Fruit fly (Drosophila melanogaster): ENCODE measurements around the gene bru3.
A peak's percentile ranks its signal among the peaks of the same experiment; 100 is the strongest.

bru3 gene

DNA sequence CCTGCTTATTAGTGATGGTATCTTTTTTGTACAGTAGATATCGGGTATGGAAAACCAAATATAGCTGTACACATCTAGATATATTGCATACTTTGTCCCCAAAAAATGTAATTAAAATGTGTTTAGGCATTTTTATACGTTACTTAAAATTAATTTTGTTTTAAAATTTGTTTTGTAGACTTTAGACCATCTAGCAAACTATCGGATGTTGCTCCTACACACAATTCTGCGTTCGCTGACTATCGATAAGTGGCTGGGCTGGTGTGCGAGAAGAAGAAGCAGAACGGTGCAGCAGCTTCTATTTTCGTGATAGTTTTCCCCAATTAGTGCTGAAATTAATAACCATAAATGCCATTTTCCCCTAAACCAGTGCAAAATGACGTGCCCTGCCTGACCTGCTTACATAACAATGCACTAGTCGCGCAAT is 290.1 kb downstream of the bru3 start, which contains the start of the genes Vps36 and Liprin-beta (continued):
- TF ChIP-seq kni (GFP tag; optimal IDR thresholded peaks at IDR 0.05) (no peak), CG13287 (GFP tag; IDR thresholded peaks at IDR 0.05; ENCODE audit: partially characterized antibody) (peak; percentile 97), CG12769 (tag; optimal IDR thresholded peaks at IDR 0.05) (no peak), pros (GFP tag; optimal IDR thresholded peaks at IDR 0.05) (no peak), CG3407 (GFP tag; optimal IDR thresholded peaks at IDR 0.05) (no peak), sob (GFP tag; IDR thresholded peaks at IDR 0.05) (peak; percentile 93), CG1602 (GFP tag; optimal IDR thresholded peaks at IDR 0.05) (peak; percentile 93), CG2875 (GFP tag; optimal IDR thresholded peaks at IDR 0.05) (peak; percentile 28), CG31441 (GFP tag; IDR thresholded peaks at IDR 0.05) (no peak), Blimp-1 (GFP tag; optimal IDR thresholded peaks at IDR 0.05) (no peak), CG8944 (GFP tag; optimal IDR thresholded peaks at IDR 0.05) (peak; percentile 94), CG6254 (GFP tag; optimal IDR thresholded peaks at IDR 0.05) (no peak), Sox102F (GFP tag; optimal IDR thresholded peaks at IDR 0.05) (no peak), schlank (tag; optimal IDR thresholded peaks at IDR 0.05) (peak; percentile 56), danr (GFP tag; IDR thresholded peaks at IDR 0.05) (peak; percentile 76), otp (GFP tag; IDR thresholded peaks at IDR 0.05) (peak; percentile 60; the same call in 1 of the 3 replicates), mld (GFP tag; IDR thresholded peaks at IDR 0.05; ENCODE audit: partially characterized antibody) (peak; percentile 72; the same call in 1 of the 3 replicates), bab2 (GFP tag; optimal IDR thresholded peaks at IDR 0.05) (peak; percentile 95), maf-S (GFP tag; optimal IDR thresholded peaks at IDR 0.05) (peak; percentile 90), inv (GFP tag; IDR thresholded peaks at IDR 0.05; ENCODE audit: partially characterized antibody) (peak; percentile 97), tap (tag; optimal IDR thresholded peaks at IDR 0.05) (no peak), Nf-YA (GFP tag; IDR thresholded peaks at IDR 0.05) (peak; percentile 65), Aef1 (GFP tag; IDR thresholded peaks at IDR 0.05) (peak; percentile 93), zen2 (GFP tag; IDR thresholded peaks at IDR 0.05; ENCODE audit: partially characterized antibody) (peak; percentile 87; the same call in 2 of the 3 replicates), CHES-1-like (GFP tag; optimal IDR thresholded peaks at IDR 0.05) (peak; percentile 95), dm (GFP tag; optimal IDR thresholded peaks at IDR 0.05) (peak; percentile 86), ase (GFP tag; IDR thresholded peaks at IDR 0.05) (peak; percentile 83), nerfin-2 (GFP tag; IDR thresholded peaks at IDR 0.05; ENCODE audit: partially characterized antibody) (peak; percentile 89), ewg (GFP tag; optimal IDR thresholded peaks at IDR 0.05) (peak; percentile 65), z (GFP tag; IDR thresholded peaks at IDR 0.05) (no peak), toy (GFP tag; IDR thresholded peaks at IDR 0.05) (no peak), ac (GFP tag; optimal IDR thresholded peaks at IDR 0.05) (peak; percentile 72), h (optimal IDR thresholded peaks at IDR 0.05) (no peak), pnt (GFP tag; optimal IDR thresholded peaks at IDR 0.05) (peak; percentile 93), Deaf1 (tag; optimal IDR thresholded peaks at IDR 0.05) (no peak), CG4360 (GFP tag; IDR thresholded peaks at IDR 0.05) (0 out of 2 replicates have a peak, but pooled peaks have one; percentile 6), grn (GFP tag; optimal IDR thresholded peaks at IDR 0.05) (no peak), B-H2 (GFP tag; optimal IDR thresholded peaks at IDR 0.05) (no peak), Sry-β (GFP tag; optimal IDR thresholded peaks at IDR 0.05) (no peak), ftz-f1 (GFP tag; optimal IDR thresholded peaks at IDR 0.05) (peak; percentile 34), CG15696 (tag; optimal IDR thresholded peaks at IDR 0.05) (peak; percentile 87), sr (GFP tag; IDR thresholded peaks at IDR 0.05) (no peak), CG3163 (GFP tag; optimal IDR thresholded peaks at IDR 0.05) (peak; percentile 61), ttk (GFP tag; IDR thresholded peaks at IDR 0.05) (peak; percentile 87), fd3F (GFP tag; optimal IDR thresholded peaks at IDR 0.05) (peak; percentile 80), Atf6 (GFP tag; IDR thresholded peaks at IDR 0.05) (peak; percentile 81), CG33213 (GFP tag; optimal IDR thresholded peaks at IDR 0.05) (peak; percentile 87), CG34422 (GFP tag; IDR thresholded peaks at IDR 0.05) (peak; percentile 90), Oli (tag; optimal IDR thresholded peaks at IDR 0.05) (peak; percentile 73), her (GFP tag; optimal IDR thresholded peaks at IDR 0.05) (peak; percentile 81), fd64A (GFP tag; optimal IDR thresholded peaks at IDR 0.05) (no peak)

Data from whole organism, embryonic.